Worm (Caenorhabditis elegans) whole organism, L4 larva: ENCODE results near the gene atg-13.
A peak's percentile ranks its signal among the peaks of the same experiment; 100 is the strongest.

Source experiments
- F44E2.7 ChIP-seq: fragments of 200-800 bp; sonication (Bioruptor generic); IDR thresholded peaks from 2 replicates; pipeline ENCODE4 v2.1.2; 2022; ENCODE audit warnings: missing genetic modification characterization, missing compliant biosample characterization
- F49E8.2 ChIP-seq: sonication (generic microtip); optimal IDR thresholded peaks from 2 replicates; lab custom pipeline; 2016; ENCODE audit warnings: missing compliant biosample characterization, mild to moderate bottlenecking, missing genetic modification characterization, borderline replicate concordance
- R02D3.7 ChIP-seq: fragments of 150-350 bp; sonication (generic microtip); optimal IDR thresholded peaks from 3 replicates; lab custom pipeline; 2014; ENCODE audit warnings: missing biosample characterization, missing genetic modification characterization
- T20F7.1 ChIP-seq: fragments of 200-800 bp; sonication (Bioruptor generic); optimal IDR thresholded peaks from 2 replicates; lab custom pipeline; 2018; ENCODE audit warnings: mild to moderate bottlenecking, missing genetic modification characterization, missing compliant biosample characterization
- T26A8.4 ChIP-seq: fragments of 200-800 bp; sonication (Bioruptor generic); IDR thresholded peaks from 2 replicates; pipeline ENCODE4 v1.3.6; 2022; ENCODE audit warnings: missing genetic modification characterization, missing compliant biosample characterization
- Y105C5A.15 ChIP-seq: fragments of 200-800 bp; sonication (Bioruptor generic); IDR thresholded peaks from 2 replicates; pipeline ENCODE4 v1.3.6; 2022; ENCODE audit warnings: missing genetic modification characterization, missing compliant biosample characterization
- Y48G9A.11 ChIP-seq: fragments of 200-800 bp; sonication (Bioruptor generic); IDR thresholded peaks from 2 replicates; pipeline ENCODE4 v1.3.6; 2022; ENCODE audit warnings: missing genetic modification reagents, missing genetic modification characterization, missing compliant biosample characterization
- aha-1 ChIP-seq: fragments of 150-350 bp; peaks from one replicate; lab custom pipeline; 2014; ENCODE audit warnings: missing biosample characterization, missing genetic modification characterization
- ama-1 ChIP-seq: fragments of 150-350 bp; optimal IDR thresholded peaks from 2 replicates; lab custom pipeline; 2014; ENCODE audit warnings: inconsistent platforms, mixed read lengths
- ctbp-1 ChIP-seq: fragments of 200-800 bp; sonication (Bioruptor generic); IDR thresholded peaks from 2 replicates; pipeline ENCODE4 v1.3.6; 2022; ENCODE audit warnings: missing genetic modification reagents, missing genetic modification characterization, missing compliant biosample characterization
- dmd-6 ChIP-seq: fragments of 200-800 bp; sonication (Bioruptor generic); IDR thresholded peaks from 2 replicates; pipeline ENCODE4 v1.3.6; 2022; ENCODE audit warnings: missing genetic modification reagents, missing genetic modification characterization, missing compliant biosample characterization
- dmd-8 ChIP-seq: fragments of 200-800 bp; sonication (Bioruptor generic); IDR thresholded peaks from 2 replicates; pipeline ENCODE4 v1.3.6; 2022; ENCODE audit warnings: missing genetic modification characterization, missing compliant biosample characterization
- dmd-9 ChIP-seq: fragments of 200-800 bp; sonication (Bioruptor generic); IDR thresholded peaks from 2 replicates; pipeline ENCODE4 v1.3.6; 2022; ENCODE audit warnings: missing genetic modification reagents, missing genetic modification characterization, missing compliant biosample characterization
- dve-1 ChIP-seq: sonication (generic microtip); optimal IDR thresholded peaks from 2 replicates; lab custom pipeline; 2017; ENCODE audit warnings: antibody characterized with exemption, mild to moderate bottlenecking, missing genetic modification characterization, missing compliant biosample characterization; ENCODE audit not compliant: insufficient read depth
- egl-43 ChIP-seq: fragments of 200-800 bp; sonication (Bioruptor generic); IDR thresholded peaks from 2 replicates; pipeline ENCODE4 v1.3.6; 2022; ENCODE audit warnings: missing genetic modification reagents, missing genetic modification characterization, missing compliant biosample characterization
- hif-1 ChIP-seq, 2 experiments: sonication (generic microtip); optimal IDR thresholded peaks; 2 replicates each; lab custom pipeline; 2016 to 2017; ENCODE audit warnings: missing compliant biosample characterization in 2 of 2, missing genetic modification characterization in 2 of 2, missing genetic modification reagents in 2 of 2, missing genotype in 2 of 2, mild to moderate bottlenecking in 1 of 2
- lin-13 ChIP-seq: fragments of 150-350 bp; optimal IDR thresholded peaks from 2 replicates; lab custom pipeline; 2014; ENCODE audit warnings: missing biosample characterization, missing genetic modification reagents, missing genetic modification characterization
- mdt-29 ChIP-seq: fragments of 200-800 bp; sonication (Bioruptor generic); IDR thresholded peaks from 2 replicates; pipeline ENCODE4 v1.3.6; 2022; ENCODE audit warnings: missing genetic modification reagents, missing genetic modification characterization, missing compliant biosample characterization
- nhr-10 ChIP-seq: fragments of 150-350 bp; optimal IDR thresholded peaks from 2 replicates; lab custom pipeline; 2014; ENCODE audit warnings: missing biosample characterization, missing genetic modification characterization
- nhr-111 ChIP-seq: fragments of 200-800 bp; sonication (Bioruptor generic); optimal IDR thresholded peaks from 2 replicates; lab custom pipeline; 2018; ENCODE audit warnings: mild to moderate bottlenecking, missing genetic modification characterization, missing compliant biosample characterization
- nhr-77 ChIP-seq: fragments of 150-350 bp; optimal IDR thresholded peaks from 2 replicates; lab custom pipeline; 2014; ENCODE audit warnings: missing biosample characterization, missing genetic modification characterization
- rbr-2 ChIP-seq: sonication (generic microtip); optimal IDR thresholded peaks from 2 replicates; lab custom pipeline; 2016; ENCODE audit warnings: missing genotype, missing genetic modification characterization, missing compliant biosample characterization
- zip-11 ChIP-seq: fragments of 200-800 bp; sonication (Bioruptor generic); IDR thresholded peaks from 2 replicates; pipeline ENCODE4 v1.3.6; 2022; ENCODE audit warnings: missing genetic modification characterization, missing compliant biosample characterization

Gene atg-13

DNA sequence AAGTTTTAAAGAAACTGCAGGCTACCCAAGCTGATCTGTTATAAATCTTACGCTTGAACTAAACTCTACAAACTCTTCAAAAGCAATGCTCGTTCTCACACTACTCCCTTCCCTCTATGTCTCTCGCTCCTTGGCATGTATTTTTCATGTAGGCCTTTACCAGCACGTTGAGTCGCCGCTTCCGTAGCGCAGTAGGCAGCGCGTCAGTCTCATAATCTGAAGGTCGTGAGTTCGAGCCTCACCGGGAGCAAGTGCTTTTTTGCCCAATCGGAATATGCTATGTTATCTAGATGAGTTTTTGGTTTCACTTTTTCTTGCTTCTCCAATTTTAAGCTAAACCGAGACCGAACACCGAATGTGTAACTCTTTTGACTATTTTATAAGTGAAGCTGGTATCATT lies 51.5 kb downstream of the atg-13 start (continued):
- TF ChIP-seq ctbp-1, result peak; percentile 64
- TF ChIP-seq F44E2.7 (GFP tag; lab: Robert Waterston, UW), result no peak
- peak; percentile 23 for TF ChIP-seq T20F7.1 (GFP tag; lab: Kevin White, UChicago)
- peak; percentile 71; the same call in 1 of the 2 replicates for TF ChIP-seq dmd-8 (GFP tag; lab: Robert Waterston, UW)
- TF ChIP-seq nhr-77 (tag; lab: Kevin White, UChicago), result no peak
- peak; percentile 5 for TF ChIP-seq dve-1 (tag; lab: Kevin White, UChicago)
- no peak for TF ChIP-seq mdt-29
- TF ChIP-seq rbr-2, result peak; percentile 41
- TF ChIP-seq hif-1 (tag; optimal IDR thresholded peaks at IDR 0.05; lab: Kevin White, UChicago), result peak in 1 of 2 experiments; percentile 9
- TF ChIP-seq F49E8.2 (tag; lab: Kevin White, UChicago), result no peak
- peak; percentile 68; the same call in 1 of the 2 replicates for TF ChIP-seq dmd-9 (GFP tag; lab: Robert Waterston, UW)
- TF ChIP-seq T26A8.4 (GFP tag; lab: Robert Waterston, UW), result peak; percentile 75
- TF ChIP-seq dmd-6 (GFP tag; lab: Robert Waterston, UW), result peak; percentile 22; the same call in 1 of the 2 replicates
- TF ChIP-seq nhr-10 (tag; lab: Kevin White, UChicago), result no peak
- no peak for TF ChIP-seq lin-13 (GFP tag; lab: Kevin White, UChicago)
- TF ChIP-seq egl-43, result peak; percentile 86
- TF ChIP-seq Y48G9A.11 (GFP tag; lab: Robert Waterston, UW), result peak; percentile 64; the same call in 1 of the 2 replicates
- TF ChIP-seq zip-11 (GFP tag; lab: Robert Waterston, UW), result no peak
- no peak for TF ChIP-seq nhr-111 (GFP tag; lab: Kevin White, UChicago)
- TF ChIP-seq aha-1, result peak; percentile 77
- TF ChIP-seq Y105C5A.15 (GFP tag; lab: Robert Waterston, UW), result no peak
- TF ChIP-seq R02D3.7 (tag; lab: Kevin White, UChicago), result no peak
- no peak for TF ChIP-seq ama-1
